Fruit fly (Drosophila melanogaster) whole organism, embryonic: ENCODE data around the gene odd.

Experiments used
- ATbp ChIP-seq: fragments of 200-800 bp; sonication (Bioruptor generic); optimal IDR thresholded peaks from 2 replicates; lab custom pipeline; 2017; ENCODE audit warnings: missing biosample characterization, mild to moderate bottlenecking, missing genetic modification characterization, missing genetic modification reagents
- Atf3 ChIP-seq: fragments of 200-800 bp; sonication (Bioruptor generic); optimal IDR thresholded peaks from 3 replicates; lab custom pipeline; 2016; ENCODE audit warnings: missing biosample characterization, missing genetic modification characterization
- CG10979 ChIP-seq: fragments of 200-800 bp; sonication (Bioruptor generic); optimal IDR thresholded peaks from 2 replicates; lab custom pipeline; 2018; ENCODE audit warnings: missing biosample characterization, mild to moderate bottlenecking, missing genetic modification characterization, moderate library complexity
- CG11247 ChIP-seq: fragments of 200-800 bp; sonication (Bioruptor generic); IDR thresholded peaks from 2 replicates; pipeline ENCODE4 v1.3.6; 2022; ENCODE audit warnings: missing biosample characterization, missing genetic modification characterization
- CG1529 ChIP-seq: fragments of 200-800 bp; sonication (Bioruptor generic); optimal IDR thresholded peaks from 3 replicates; lab custom pipeline; 2018; ENCODE audit warnings: missing biosample characterization, missing genetic modification characterization
- CG1602 ChIP-seq: fragments of 200-800 bp; sonication (Bioruptor generic); optimal IDR thresholded peaks from 3 replicates; lab custom pipeline; 2016; ENCODE audit warnings: missing biosample characterization, missing genetic modification characterization
- CG17186 ChIP-seq: fragments of 200-800 bp; sonication (Bioruptor generic); optimal IDR thresholded peaks from 3 replicates; lab custom pipeline; 2017; ENCODE audit warnings: missing biosample characterization, missing genetic modification reagents, missing genetic modification characterization
- CG17802 ChIP-seq: fragments of 200-800 bp; sonication (Bioruptor generic); optimal IDR thresholded peaks from 2 replicates; lab custom pipeline; 2018; ENCODE audit warnings: missing biosample characterization, mild to moderate bottlenecking, missing genetic modification characterization, moderate library complexity
- CG18262 ChIP-seq: fragments of 200-800 bp; optimal IDR thresholded peaks from 3 replicates; lab custom pipeline; 2019; ENCODE audit warnings: missing biosample characterization, mild to moderate bottlenecking, missing genetic modification characterization, moderate library complexity
- CG18619 ChIP-seq: fragments of 200-800 bp; sonication (Bioruptor generic); optimal IDR thresholded peaks from 3 replicates; lab custom pipeline; 2017; ENCODE audit warnings: missing biosample characterization, mild to moderate bottlenecking, missing genetic modification characterization
- CG30403 ChIP-seq: fragments of 200-800 bp; sonication (Bioruptor generic); optimal IDR thresholded peaks from 3 replicates; lab custom pipeline; 2016; ENCODE audit warnings: missing biosample characterization, missing genetic modification characterization
- CG3407 ChIP-seq: fragments of 200-800 bp; sonication (Bioruptor generic); optimal IDR thresholded peaks from 2 replicates; lab custom pipeline; 2018; ENCODE audit warnings: missing biosample characterization, mild to moderate bottlenecking, missing genetic modification characterization
- CG43689 ChIP-seq: fragments of 200-800 bp; sonication (Bioruptor generic); IDR thresholded peaks from 2 replicates; pipeline ENCODE4 v1.3.6; 2022; ENCODE audit warnings: missing biosample characterization, missing genetic modification characterization
- CG5180 ChIP-seq: fragments of 200-800 bp; sonication (Bioruptor generic); optimal IDR thresholded peaks from 3 replicates; lab custom pipeline; 2017; ENCODE audit warnings: missing biosample characterization, missing genetic modification characterization, mild to moderate bottlenecking, moderate library complexity, missing genetic modification reagents
- CG6683 ChIP-seq: fragments of 200-800 bp; sonication (Bioruptor generic); optimal IDR thresholded peaks from 2 replicates; lab custom pipeline; 2017; ENCODE audit warnings: missing biosample characterization, mild to moderate bottlenecking, missing genetic modification characterization, missing genetic modification reagents
- CG7987 ChIP-seq: fragments of 200-800 bp; sonication (Bioruptor generic); optimal IDR thresholded peaks from 2 replicates; lab custom pipeline; 2018; ENCODE audit warnings: missing biosample characterization, mild to moderate bottlenecking, missing genetic modification characterization, moderate library complexity
- CG8944 ChIP-seq: fragments of 200-800 bp; sonication (Bioruptor generic); optimal IDR thresholded peaks from 3 replicates; lab custom pipeline; 2016; ENCODE audit warnings: missing biosample characterization, missing genetic modification characterization
- CHES-1-like ChIP-seq: fragments of 200-800 bp; sonication (Bioruptor generic); optimal IDR thresholded peaks from 2 replicates; lab custom pipeline; 2016; ENCODE audit warnings: missing biosample characterization, missing genetic modification characterization
- CoRest ChIP-seq: fragments of 200-800 bp; sonication (Bioruptor generic); optimal IDR thresholded peaks from 3 replicates; lab custom pipeline; 2018; ENCODE audit warnings: missing biosample characterization, mild to moderate bottlenecking, missing genetic modification characterization, moderate library complexity
- Elba2 ChIP-seq: fragments of 200-800 bp; sonication (Bioruptor generic); optimal IDR thresholded peaks from 3 replicates; lab custom pipeline; 2016; ENCODE audit warnings: missing biosample characterization, missing genetic modification characterization
- Hey ChIP-seq: fragments of 200-800 bp; sonication (Bioruptor generic); optimal IDR thresholded peaks from 3 replicates; lab custom pipeline; 2018; ENCODE audit warnings: missing biosample characterization, mild to moderate bottlenecking, missing genetic modification characterization
- HmgZ ChIP-seq: fragments of 200-800 bp; sonication (Bioruptor generic); optimal IDR thresholded peaks from 2 replicates; lab custom pipeline; 2018; ENCODE audit warnings: missing biosample characterization, mild to moderate bottlenecking, missing genetic modification characterization
- Lhr ChIP-seq: fragments of 200-800 bp; sonication (Bioruptor generic); optimal IDR thresholded peaks from 3 replicates; lab custom pipeline; 2017; ENCODE audit warnings: mild to moderate bottlenecking, missing biosample characterization, missing genetic modification reagents, missing genetic modification characterization
- Mad ChIP-seq: fragments of 200-800 bp; sonication (Bioruptor generic); optimal IDR thresholded peaks from 2 replicates; lab custom pipeline; 2016; ENCODE audit warnings: missing biosample characterization, missing genetic modification characterization
- NC2α ChIP-seq: fragments of 200-800 bp; sonication (Bioruptor generic); optimal IDR thresholded peaks from 2 replicates; lab custom pipeline; 2016; ENCODE audit warnings: missing biosample characterization, missing genetic modification characterization
- Nf-YC ChIP-seq: fragments of 200-800 bp; optimal IDR thresholded peaks from 3 replicates; lab custom pipeline; 2019; ENCODE audit warnings: missing biosample characterization, mild to moderate bottlenecking, missing genetic modification characterization, moderate library complexity
- ab ChIP-seq: fragments of 200-800 bp; sonication (Bioruptor generic); optimal IDR thresholded peaks from 2 replicates; lab custom pipeline; 2016; ENCODE audit warnings: missing biosample characterization, missing genetic modification characterization
- bcd ChIP-seq: fragments of 200-800 bp; sonication (Bioruptor generic); optimal IDR thresholded peaks from 2 replicates; lab custom pipeline; 2017; ENCODE audit warnings: missing biosample characterization, mild to moderate bottlenecking, missing genetic modification characterization
- bigmax ChIP-seq: fragments of 200-800 bp; sonication (Bioruptor generic); optimal IDR thresholded peaks from 2 replicates; lab custom pipeline; 2018; ENCODE audit warnings: missing biosample characterization, mild to moderate bottlenecking, missing genetic modification characterization
- bowl ChIP-seq: fragments of 200-800 bp; sonication (Bioruptor generic); IDR thresholded peaks from 2 replicates; pipeline ENCODE4 v1.3.6; 2022; ENCODE audit warnings: missing biosample characterization, missing genetic modification characterization
- bsh ChIP-seq, 2 experiments: fragments of 200-800 bp; sonication (Bioruptor generic); optimal IDR thresholded peaks; 2 replicates each; lab custom pipeline; 2017 to 2018; ENCODE audit warnings: mild to moderate bottlenecking in 2 of 2, missing biosample characterization in 2 of 2, missing genetic modification characterization in 2 of 2, moderate library complexity in 1 of 2
- chinmo ChIP-seq: fragments of 200-800 bp; sonication (Bioruptor generic); IDR thresholded peaks from 4 replicates; pipeline ENCODE4 v1.3.6; 2022; ENCODE audit warnings: missing biosample characterization, missing genetic modification characterization; ENCODE audit not compliant: partially characterized antibody
- crp ChIP-seq, 2 experiments: fragments of 200-800 bp; sonication (Bioruptor generic); optimal IDR thresholded peaks; 2 replicates in 1 of 2; 3 replicates in 1 of 2; lab custom pipeline; 2017; ENCODE audit warnings: missing biosample characterization in 2 of 2, missing genetic modification characterization in 2 of 2, mild to moderate bottlenecking in 1 of 2, moderate library complexity in 1 of 2
- emc ChIP-seq: fragments of 200-800 bp; sonication (Bioruptor generic); optimal IDR thresholded peaks from 2 replicates; lab custom pipeline; 2016; ENCODE audit warnings: missing biosample characterization, missing genetic modification characterization
- en ChIP-seq: fragments of 200-800 bp; sonication (Bioruptor generic); optimal IDR thresholded peaks from 2 replicates; lab custom pipeline; 2016; ENCODE audit warnings: missing biosample characterization, missing genetic modification characterization
- grn ChIP-seq: fragments of 200-800 bp; sonication (Bioruptor generic); optimal IDR thresholded peaks from 3 replicates; lab custom pipeline; 2017; ENCODE audit warnings: missing biosample characterization, missing genetic modification characterization
- gro ChIP-seq: fragments of 200-800 bp; sonication (Bioruptor generic); optimal IDR thresholded peaks from 2 replicates; lab custom pipeline; 2016; ENCODE audit warnings: missing biosample characterization, missing genetic modification characterization
- hbn ChIP-seq: fragments of 200-800 bp; sonication (Bioruptor generic); IDR thresholded peaks from 2 replicates; pipeline ENCODE4 v1.3.6; 2022; ENCODE audit warnings: missing biosample characterization, missing genetic modification characterization; ENCODE audit not compliant: partially characterized antibody
- ind ChIP-seq: fragments of 200-800 bp; sonication (Bioruptor generic); optimal IDR thresholded peaks from 3 replicates; lab custom pipeline; 2016; ENCODE audit warnings: missing biosample characterization, missing genetic modification characterization
- kah ChIP-seq: fragments of 200-800 bp; sonication (Bioruptor generic); optimal IDR thresholded peaks from 2 replicates; lab custom pipeline; 2018; ENCODE audit warnings: missing biosample characterization, mild to moderate bottlenecking, missing genetic modification characterization
- ken ChIP-seq: fragments of 200-800 bp; sonication (Bioruptor generic); IDR thresholded peaks from 3 replicates; pipeline ENCODE4 v1.3.6; 2022; ENCODE audit warnings: missing biosample characterization, missing genetic modification characterization
- nau ChIP-seq: fragments of 200-800 bp; sonication (Bioruptor generic); optimal IDR thresholded peaks from 3 replicates; lab custom pipeline; 2017; ENCODE audit warnings: missing biosample characterization, mild to moderate bottlenecking, missing genetic modification characterization, missing genetic modification reagents
- phol ChIP-seq: fragments of 200-800 bp; sonication (Bioruptor generic); optimal IDR thresholded peaks from 3 replicates; lab custom pipeline; 2018; ENCODE audit warnings: missing biosample characterization, mild to moderate bottlenecking, missing genetic modification characterization, moderate library complexity
- salm ChIP-seq: fragments of 200-800 bp; sonication (Bioruptor generic); optimal IDR thresholded peaks from 2 replicates; lab custom pipeline; 2018; ENCODE audit warnings: missing biosample characterization, mild to moderate bottlenecking, missing genetic modification characterization
- sqz ChIP-seq: fragments of 200-800 bp; sonication (Bioruptor generic); optimal IDR thresholded peaks from 3 replicates; lab custom pipeline; 2018; ENCODE audit warnings: missing biosample characterization, mild to moderate bottlenecking, missing genetic modification characterization
- sr ChIP-seq: fragments of 200-800 bp; sonication (Bioruptor generic); IDR thresholded peaks from 3 replicates; pipeline ENCODE4 v1.3.6; 2022; ENCODE audit warnings: missing biosample characterization, missing genetic modification characterization
- tgo ChIP-seq: fragments of 200-800 bp; sonication (Bioruptor generic); IDR thresholded peaks from 3 replicates; pipeline ENCODE4 v1.3.6; 2022; ENCODE audit warnings: missing biosample characterization, missing genetic modification characterization
- toy ChIP-seq: fragments of 200-800 bp; sonication (Bioruptor generic); IDR thresholded peaks from 2 replicates; pipeline ENCODE4 v1.3.6; 2022; ENCODE audit warnings: missing biosample characterization, missing genetic modification characterization
- twi ChIP-seq: fragments of 200-800 bp; optimal IDR thresholded peaks from 2 replicates; lab custom pipeline; 2019; ENCODE audit warnings: missing biosample characterization, mild to moderate bottlenecking, missing genetic modification characterization, moderate library complexity
- wek ChIP-seq: fragments of 200-800 bp; sonication (Bioruptor generic); optimal IDR thresholded peaks from 3 replicates; lab custom pipeline; 2018; ENCODE audit warnings: missing biosample characterization, mild to moderate bottlenecking, missing genetic modification characterization, moderate library complexity

Gene odd

DNA sequence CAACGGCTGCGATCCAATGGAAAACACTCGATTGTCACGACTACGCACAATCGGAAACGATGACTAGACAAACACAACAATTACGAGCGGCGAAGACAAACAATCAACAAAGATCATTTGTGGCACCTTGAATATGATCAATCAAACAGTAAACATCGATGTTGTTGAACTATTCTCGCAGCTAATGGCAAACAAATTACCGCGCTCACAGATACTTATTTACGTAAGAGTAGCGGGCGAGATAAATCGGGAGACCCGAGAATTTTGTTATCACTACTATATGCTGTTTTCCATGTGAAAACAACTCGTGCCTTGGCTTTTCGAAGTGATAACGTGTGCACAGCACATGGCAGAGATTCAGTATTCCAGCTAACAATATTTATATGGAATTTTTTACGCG is 22.3 kb upstream of the odd start (continued):
- peak; percentile 45 for TF ChIP-seq salm
- no peak for TF ChIP-seq sr (GFP tag; lab: Robert Waterston, UW)
- no peak for TF ChIP-seq ken (GFP tag; lab: Robert Waterston, UW)
- TF ChIP-seq CG18262 = peak; percentile 80
- TF ChIP-seq bsh (GFP tag; optimal IDR thresholded peaks at IDR 0.05; lab: Kevin White, UChicago) = peak in 1 of 2 experiments; percentile 9
- TF ChIP-seq kah (GFP tag; lab: Kevin White, UChicago) = peak; percentile 45
- peak; percentile 56 for TF ChIP-seq CG18619 (GFP tag; lab: Kevin White, UChicago)
- peak; percentile 55 for TF ChIP-seq Lhr
- TF ChIP-seq CG8944 (GFP tag; lab: Kevin White, UChicago) = peak; percentile 74
- no peak for TF ChIP-seq Elba2 (GFP tag; lab: Kevin White, UChicago)
- peak; percentile 72 for TF ChIP-seq CG10979 (tag; lab: Kevin White, UChicago)
- TF ChIP-seq CG43689 = peak; percentile 45; the same call in 1 of the 2 replicates
- peak; percentile 91 for TF ChIP-seq nau
- peak; percentile 93 for TF ChIP-seq CHES-1-like
- TF ChIP-seq CG1529 (GFP tag; lab: Kevin White, UChicago) = peak; percentile 87
- TF ChIP-seq en (GFP tag; lab: Kevin White, UChicago) = peak; percentile 33
- TF ChIP-seq tgo (GFP tag; lab: Robert Waterston, UW) = peak; percentile 40; the same call in 1 of the 3 replicates
- no peak for TF ChIP-seq hbn (GFP tag; lab: Robert Waterston, UW)
- peak; percentile 34 for TF ChIP-seq CG17802
- peak; percentile 73 for TF ChIP-seq bigmax
- TF ChIP-seq wek (GFP tag; lab: Kevin White, UChicago) = peak; percentile 74
- peak; percentile 86 for TF ChIP-seq Mad (GFP tag; lab: Kevin White, UChicago)
- peak; percentile 64 for TF ChIP-seq CG1602
- TF ChIP-seq CG30403 (GFP tag; lab: Kevin White, UChicago) = peak; percentile 32
- peak; percentile 74 for TF ChIP-seq CG17186 (GFP tag; lab: Kevin White, UChicago)
- TF ChIP-seq gro (GFP tag; lab: Kevin White, UChicago) = peak; percentile 81
- TF ChIP-seq sqz = peak; percentile 85
- TF ChIP-seq phol (tag; lab: Kevin White, UChicago) = peak; percentile 29
- peak; percentile 96 for TF ChIP-seq ATbp (GFP tag; lab: Kevin White, UChicago)
- TF ChIP-seq NC2α (GFP tag; lab: Kevin White, UChicago) = no peak
- TF ChIP-seq CG6683 (GFP tag; lab: Kevin White, UChicago) = peak; percentile 78
- TF ChIP-seq HmgZ = peak; percentile 47
- TF ChIP-seq chinmo (GFP tag; lab: Robert Waterston, UW) = no peak
- TF ChIP-seq Hey = peak; percentile 84
- TF ChIP-seq twi (tag; lab: Kevin White, UChicago) = peak; percentile 69
- no peak for TF ChIP-seq CoRest (tag; lab: Kevin White, UChicago)
- peak; percentile 54 for TF ChIP-seq bcd
- peak; percentile 80 for TF ChIP-seq CG5180 (GFP tag; lab: Kevin White, UChicago)
- peak; percentile 29; the same call in 1 of the 2 replicates for TF ChIP-seq bowl (GFP tag; lab: Robert Waterston, UW)
- no peak for TF ChIP-seq grn (GFP tag; lab: Kevin White, UChicago)
- TF ChIP-seq Nf-YC (tag; lab: Kevin White, UChicago) = peak; percentile 54
- TF ChIP-seq CG3407 (GFP tag; lab: Kevin White, UChicago) = peak; percentile 95
- TF ChIP-seq ind = peak; percentile 22
- TF ChIP-seq ab = peak; percentile 10
- no peak for TF ChIP-seq emc
- peak; percentile 85 for TF ChIP-seq Atf3 (GFP tag; lab: Kevin White, UChicago)
- TF ChIP-seq CG11247 (GFP tag; lab: Robert Waterston, UW) = peak; percentile 69
- 0 out of 2 replicates have a peak, but pooled peaks have one; percentile 31 for TF ChIP-seq toy (GFP tag; lab: Robert Waterston, UW)
- peak; percentile 96 for TF ChIP-seq CG7987
- peak in 1 of 2 experiments; percentile 43 for TF ChIP-seq crp (GFP tag; optimal IDR thresholded peaks at IDR 0.05; lab: Kevin White, UChicago)
